Worm (Caenorhabditis elegans) whole organism, L1 larva: ENCODE results near the gene C27D6.15.

Experiments
- F16B12.6 ChIP-seq: fragments of 150-350 bp; optimal IDR thresholded peaks from 2 replicates; lab custom pipeline; 2014; ENCODE audit warnings: missing biosample characterization, missing genetic modification characterization
- aha-1 ChIP-seq: fragments of 150-350 bp; optimal IDR thresholded peaks from 2 replicates; lab custom pipeline; 2014; ENCODE audit warnings: missing biosample characterization, missing genetic modification characterization
- alr-1 ChIP-seq: fragments of 200-800 bp; sonication (Bioruptor generic); optimal IDR thresholded peaks from 2 replicates; lab custom pipeline; 2018; ENCODE audit warnings: borderline replicate concordance, mild to moderate bottlenecking, missing genetic modification characterization, missing compliant biosample characterization
- ceh-82 ChIP-seq, 3 experiments: fragments of 150-350 bp in 1 of 3; sonication (generic microtip) in 2 of 3; optimal IDR thresholded peaks; 2 replicates each; lab custom pipeline; 2014 to 2017; ENCODE audit warnings: missing biosample characterization in 3 of 3, missing genetic modification characterization in 3 of 3
- ceh-88 ChIP-seq: fragments of 200-800 bp; sonication (Bioruptor generic); IDR thresholded peaks from 2 replicates; pipeline ENCODE4 v1.3.6; 2022; ENCODE audit warnings: missing genetic modification characterization, missing compliant biosample characterization
- ceh-90 ChIP-seq: sonication (generic microtip); optimal IDR thresholded peaks from 2 replicates; lab custom pipeline; 2016; ENCODE audit warnings: missing genetic modification characterization, missing compliant biosample characterization
- dpl-1 ChIP-seq, 3 experiments: fragments of 150-350 bp in 2 of 3; sonication (generic microtip) in 1 of 3; optimal IDR thresholded peaks; 2 replicates each; lab custom pipeline; 2014 to 2017; ENCODE audit warnings: missing biosample characterization in 3 of 3, missing genetic modification characterization in 3 of 3, missing genetic modification reagents in 3 of 3
- efl-3 ChIP-seq: fragments of 200-800 bp; sonication (Bioruptor generic); optimal IDR thresholded peaks from 2 replicates; lab custom pipeline; 2018; ENCODE audit warnings: mild to moderate bottlenecking, missing genetic modification characterization, missing compliant biosample characterization
- egl-13 ChIP-seq: sonication (generic microtip); optimal IDR thresholded peaks from 2 replicates; lab custom pipeline; 2016; ENCODE audit warnings: missing genotype, missing genetic modification reagents, missing genetic modification characterization, missing compliant biosample characterization
- egl-27 ChIP-seq, 2 experiments: fragments of 150-350 bp in 1 of 2; sonication (generic microtip); optimal IDR thresholded peaks; 3 replicates each; lab custom pipeline; 2017 to 2018; ENCODE audit warnings: missing biosample characterization in 2 of 2, missing genetic modification characterization in 2 of 2, missing genetic modification reagents in 2 of 2
- elt-2 ChIP-seq: sonication (generic microtip); optimal IDR thresholded peaks from 2 replicates; lab custom pipeline; 2016; ENCODE audit warnings: missing genetic modification characterization, mild to moderate bottlenecking, inconsistent platforms, missing compliant biosample characterization, missing genetic modification reagents
- elt-3 ChIP-seq, 6 experiments: fragments of 150-350 bp in 1 of 6; sonication (generic microtip); optimal IDR thresholded peaks; 2 replicates each; lab custom pipeline; 2017 to 2018; ENCODE audit warnings: missing biosample characterization in 6 of 6, missing genetic modification characterization in 6 of 6, inconsistent platforms in 1 of 6
- fkh-8 ChIP-seq: sonication (generic microtip); optimal IDR thresholded peaks from 2 replicates; lab custom pipeline; 2016; ENCODE audit warnings: mild to moderate bottlenecking, missing genetic modification characterization, missing compliant biosample characterization
- hlh-17 ChIP-seq: fragments of 200-800 bp; sonication (Bioruptor generic); optimal IDR thresholded peaks from 2 replicates; lab custom pipeline; 2018; ENCODE audit warnings: missing genetic modification characterization, mild to moderate bottlenecking, missing compliant biosample characterization, moderate library complexity, borderline replicate concordance
- hpl-2 ChIP-seq: fragments of 150-350 bp; optimal IDR thresholded peaks from 2 replicates; lab custom pipeline; 2014; ENCODE audit warnings: missing biosample characterization, missing genetic modification reagents, missing genetic modification characterization
- irx-1 ChIP-seq: sonication (generic microtip); optimal IDR thresholded peaks from 2 replicates; lab custom pipeline; 2016; ENCODE audit warnings: missing genetic modification characterization, missing compliant biosample characterization
- isw-1 ChIP-seq: fragments of 200-800 bp; sonication (Bioruptor generic); IDR thresholded peaks from 2 replicates; pipeline ENCODE4 v1.3.6; 2022; ENCODE audit warnings: missing genetic modification characterization, missing compliant biosample characterization
- lin-14 ChIP-seq: fragments of 200-800 bp; sonication (Bioruptor generic); optimal IDR thresholded peaks from 2 replicates; lab custom pipeline; 2018; ENCODE audit warnings: mild to moderate bottlenecking, missing genetic modification characterization, moderate library complexity, missing compliant biosample characterization
- lin-35 ChIP-seq, 2 experiments: fragments of 150-350 bp; optimal IDR thresholded peaks; 2 replicates each; lab custom pipeline; 2014; ENCODE audit warnings: missing biosample characterization in 2 of 2, missing genetic modification characterization in 2 of 2, missing genetic modification reagents in 2 of 2
- lin-39 ChIP-seq: fragments of 150-350 bp; optimal IDR thresholded peaks from 2 replicates; lab custom pipeline; 2014; ENCODE audit warnings: missing biosample characterization, missing genetic modification reagents, missing genetic modification characterization
- mdl-1 ChIP-seq, 2 experiments: fragments of 150-350 bp; optimal IDR thresholded peaks; 2 replicates each; lab custom pipeline; 2014 to 2017; ENCODE audit warnings: missing biosample characterization in 2 of 2, missing genetic modification characterization in 2 of 2, inconsistent platforms in 1 of 2
- nhr-11 ChIP-seq: fragments of 150-350 bp; optimal IDR thresholded peaks from 2 replicates; lab custom pipeline; 2014; ENCODE audit warnings: missing biosample characterization, missing genetic modification characterization
- nhr-20 ChIP-seq: sonication (generic microtip); optimal IDR thresholded peaks from 2 replicates; lab custom pipeline; 2016; ENCODE audit warnings: mild to moderate bottlenecking, missing genetic modification characterization, missing compliant biosample characterization
- nhr-77 ChIP-seq: fragments of 150-350 bp; optimal IDR thresholded peaks from 2 replicates; lab custom pipeline; 2014; ENCODE audit warnings: missing biosample characterization, missing genetic modification characterization
- nhr-84 ChIP-seq: sonication (generic microtip); optimal IDR thresholded peaks from 2 replicates; lab custom pipeline; 2017; ENCODE audit warnings: missing biosample characterization, missing genetic modification characterization
- pax-3 ChIP-seq: fragments of 200-800 bp; sonication (Bioruptor generic); optimal IDR thresholded peaks from 2 replicates; lab custom pipeline; 2018; ENCODE audit warnings: mild to moderate bottlenecking, missing genetic modification characterization, moderate library complexity, missing compliant biosample characterization
- snpc-4 ChIP-seq: fragments of 150-350 bp; optimal IDR thresholded peaks from 2 replicates; lab custom pipeline; 2014; ENCODE audit warnings: missing biosample characterization, missing genetic modification characterization
- snu-23 ChIP-seq: sonication (generic microtip); optimal IDR thresholded peaks from 2 replicates; lab custom pipeline; 2016; ENCODE audit warnings: missing genetic modification characterization, missing compliant biosample characterization
- sup-37 ChIP-seq: fragments of 200-800 bp; sonication (Bioruptor generic); optimal IDR thresholded peaks from 2 replicates; lab custom pipeline; 2018; ENCODE audit warnings: mild to moderate bottlenecking, missing genetic modification characterization, missing compliant biosample characterization
- swsn-7 ChIP-seq: sonication (generic microtip); optimal IDR thresholded peaks from 2 replicates; lab custom pipeline; 2016; ENCODE audit warnings: missing genetic modification characterization, missing compliant biosample characterization
- tlp-1 ChIP-seq: fragments of 150-350 bp; optimal IDR thresholded peaks from 2 replicates; lab custom pipeline; 2014; ENCODE audit warnings: missing biosample characterization, missing genetic modification characterization
- unc-30 ChIP-seq: sonication (generic microtip); optimal IDR thresholded peaks from 2 replicates; lab custom pipeline; 2017; ENCODE audit warnings: missing biosample characterization, missing genetic modification characterization
- unc-86 ChIP-seq: sonication (generic microtip); optimal IDR thresholded peaks from 2 replicates; lab custom pipeline; 2016; ENCODE audit warnings: missing genetic modification characterization, missing compliant biosample characterization
- vab-15 ChIP-seq: sonication (generic microtip); optimal IDR thresholded peaks from 2 replicates; lab custom pipeline; 2017; ENCODE audit warnings: missing genotype, mild to moderate bottlenecking, missing genetic modification characterization, missing compliant biosample characterization

C27D6.15 gene

ce11 chrII:5141945-5142514 is 29.7 kb upstream of the C27D6.15 start, which contains the start of gene nas-29 (continued):
- TF ChIP-seq ceh-82 (tag; optimal IDR thresholded peaks at IDR 0.05; lab: Kevin White, UChicago) (no peak), aha-1 (tag; lab: Kevin White, UChicago) (no peak), lin-14 (GFP tag; lab: Kevin White, UChicago) (peak; percentile 34), elt-3 (tag; optimal IDR thresholded peaks at IDR 0.05; lab: Kevin White, UChicago) (peak in 1 of 6 experiments; percentile 31), elt-2 (tag; lab: Kevin White, UChicago) (peak; percentile 91), egl-27 (tag; optimal IDR thresholded peaks at IDR 0.05; lab: Kevin White, UChicago) (no peak)

ce11 chrII:5142619-5143018 is 29.1 kb upstream of the C27D6.15 start, which contains the start of gene F58A6.1:
F58A6.1 (plus strand) TSS chrII:5142919.
- TF ChIP-seq lin-39 (tag; lab: Kevin White, UChicago): no peak
- no peak for TF ChIP-seq snpc-4 (tag; lab: Kevin White, UChicago)
- TF ChIP-seq dpl-1 (GFP tag; optimal IDR thresholded peaks at IDR 0.05; lab: Kevin White, UChicago): no peak
- no peak for TF ChIP-seq nhr-77 (tag; lab: Kevin White, UChicago)
- no peak for TF ChIP-seq swsn-7 (tag; lab: Kevin White, UChicago)
- TF ChIP-seq vab-15 (tag; lab: Kevin White, UChicago): no peak
- TF ChIP-seq alr-1 (tag; lab: Kevin White, UChicago): no peak
- no peak for TF ChIP-seq snu-23 (GFP tag; lab: Kevin White, UChicago)
- no peak for TF ChIP-seq unc-30 (tag; lab: Kevin White, UChicago)
- TF ChIP-seq egl-13: no peak
- TF ChIP-seq nhr-20: no peak
- no peak for TF ChIP-seq hlh-17 (GFP tag; lab: Kevin White, UChicago)
- no peak for TF ChIP-seq tlp-1
- no peak for TF ChIP-seq hpl-2 (GFP tag; lab: Kevin White, UChicago)
- no peak for TF ChIP-seq lin-35 (GFP tag; optimal IDR thresholded peaks at IDR 0.05; lab: Kevin White, UChicago)
- no peak for TF ChIP-seq ceh-90 (tag; lab: Kevin White, UChicago)
- TF ChIP-seq fkh-8 (tag; lab: Kevin White, UChicago): no peak
- no peak for TF ChIP-seq F16B12.6
- no peak for TF ChIP-seq efl-3 (GFP tag; lab: Kevin White, UChicago)

ce11 chrII:5148349-5148748 is 23.4 kb upstream of the C27D6.15 start, which contains the start of gene F58A6.5:
F58A6.5 (minus strand) TSS chrII:5148449.
- TF ChIP-seq isw-1 (GFP tag; lab: Robert Waterston, UW): no peak
- no peak for TF ChIP-seq hpl-2 (GFP tag; lab: Kevin White, UChicago)
- no peak for TF ChIP-seq hlh-17 (GFP tag; lab: Kevin White, UChicago)
- TF ChIP-seq ceh-88 (GFP tag; lab: Robert Waterston, UW): no peak
- TF ChIP-seq, all 84 proteins: peak for 0

ce11 chrII:5150829-5151228 is 20.9 kb upstream of the C27D6.15 start, which contains the start of gene srb-16:
srb-16 (minus strand) TSS chrII:5150929.
- no peak for TF ChIP-seq ceh-88 (GFP tag; lab: Robert Waterston, UW)
- no peak for TF ChIP-seq tlp-1
- no peak for TF ChIP-seq unc-86 (tag; lab: Kevin White, UChicago)
- TF ChIP-seq sup-37 (GFP tag; lab: Kevin White, UChicago): no peak
- TF ChIP-seq pax-3 (tag; lab: Kevin White, UChicago): no peak
- no peak for TF ChIP-seq nhr-84 (tag; lab: Kevin White, UChicago)
- no peak for TF ChIP-seq mdl-1 (tag; optimal IDR thresholded peaks at IDR 0.05; lab: Kevin White, UChicago)
- no peak for TF ChIP-seq nhr-11 (tag; lab: Kevin White, UChicago)
- TF ChIP-seq irx-1: no peak
